In the genomic region with DNA sequence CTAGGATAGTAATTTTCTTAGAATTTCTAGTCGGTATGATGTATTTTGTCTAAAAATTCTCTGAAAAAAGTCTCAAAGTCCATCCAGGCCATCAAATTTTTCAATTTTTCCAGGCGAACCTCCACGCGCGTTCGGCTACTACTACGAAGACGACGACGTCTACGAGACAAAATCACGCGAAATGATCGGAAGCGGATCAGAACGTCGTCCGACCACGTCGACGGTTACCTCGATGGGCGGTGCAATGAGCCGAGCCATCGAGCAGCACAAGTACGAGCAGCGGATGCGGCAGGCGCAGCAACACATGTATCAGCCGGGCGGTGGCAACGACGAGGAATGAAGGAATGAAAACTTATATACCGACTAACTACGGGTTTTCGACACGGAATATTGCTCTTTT, we compare ENCODE assay signal across 2 worm cellular contexts.
TF ChIP-seq lines count a peak whose summit lies in the region.

No protein-coding gene starts in this region.

TF ChIP-seq in whole organism, L4 larva, 104 proteins besides CTCF, POLR2A, EP300 and RAD21:
- TF ChIP-seq ceh-44 (GFP tag; IDR thresholded peaks at IDR 0.05; lab: Robert Waterston, UW) (no peak), R02D3.7 (tag; optimal IDR thresholded peaks at IDR 0.05; lab: Kevin White, UChicago) (no peak), egl-43 (GFP tag; IDR thresholded peaks at IDR 0.05; lab: Robert Waterston, UW) (peak; percentile 10; the same call in 1 of the 2 replicates), set-16 (GFP tag; IDR thresholded peaks at IDR 0.05; lab: Robert Waterston, UW) (peak; percentile 67), lim-7 (GFP tag; IDR thresholded peaks at IDR 0.05; lab: Robert Waterston, UW) (no peak), dmd-8 (GFP tag; IDR thresholded peaks at IDR 0.05; lab: Robert Waterston, UW) (no peak), lsy-2 (tag; optimal IDR thresholded peaks at IDR 0.05; lab: Kevin White, UChicago) (no peak)

TF ChIP-seq in whole organism, young adult, 124 proteins besides CTCF, POLR2A, EP300 and RAD21:
- 0 out of 2 replicates have a peak, but pooled peaks have one; percentile 6 for TF ChIP-seq egl-18 (GFP tag; IDR thresholded peaks at IDR 0.05; lab: Robert Waterston, UW)
- 0 out of 2 replicates have a peak, but pooled peaks have one; percentile 7 for TF ChIP-seq mcd-1 (GFP tag; IDR thresholded peaks at IDR 0.05; lab: Robert Waterston, UW)
- TF ChIP-seq F22D6.2 (tag; optimal IDR thresholded peaks at IDR 0.05; lab: Kevin White, UChicago) = no peak
- peak; percentile 62 for TF ChIP-seq zfh-2 (GFP tag; conservative IDR thresholded peaks at IDR 0.05; lab: Robert Waterston, UW)
